Fruit fly (Drosophila melanogaster): ENCODE data around the gene Osi1.

DNA sequence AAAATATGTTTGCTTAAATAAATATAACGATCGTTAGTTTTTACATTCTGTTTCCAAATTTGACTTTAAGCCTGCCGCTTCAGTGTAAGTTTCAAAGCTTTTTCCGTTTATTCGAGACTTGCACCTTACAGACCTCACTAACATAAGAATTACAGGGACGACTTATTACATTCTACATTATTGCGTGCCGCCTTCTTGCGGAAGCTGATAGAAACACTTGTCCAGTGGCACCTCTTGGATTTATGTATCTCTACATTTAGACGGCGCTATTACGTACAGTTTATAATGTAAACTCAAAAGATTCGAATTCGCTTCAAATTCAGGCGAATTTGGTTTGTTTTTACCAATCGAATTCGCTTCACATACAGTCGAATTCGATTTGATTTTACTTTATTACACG, 2.6 kb upstream of the Osi1 start:
- TF ChIP-seq pan (optimal IDR thresholded peaks at IDR 0.05) (no peak), psq (optimal IDR thresholded peaks at IDR 0.05) (no peak), EcR (GFP tag; optimal IDR thresholded peaks at IDR 0.05) (no peak), CG8478 (optimal IDR thresholded peaks at IDR 0.05) (no peak), Dll (optimal IDR thresholded peaks at IDR 0.05) (no peak)
